Fruit fly (Drosophila melanogaster) whole organism, prepupa: Measurements from ENCODE around the gene Cyp303a1.

Experiments
- CG31627 ChIP-seq: fragments of 200-800 bp; sonication (Bioruptor generic); optimal IDR thresholded peaks from 3 replicates; lab custom pipeline; 2016; ENCODE audit warnings: missing biosample characterization, missing genetic modification characterization
- CG4318 ChIP-seq: fragments of 200-800 bp; sonication (Bioruptor generic); optimal IDR thresholded peaks from 3 replicates; lab custom pipeline; 2017; ENCODE audit warnings: missing biosample characterization, mild to moderate bottlenecking, missing genetic modification characterization
- CG6792 ChIP-seq: fragments of 200-800 bp; sonication (Bioruptor generic); optimal IDR thresholded peaks from 3 replicates; lab custom pipeline; 2016; ENCODE audit warnings: missing biosample characterization, missing genetic modification characterization
- CG9139 ChIP-seq: fragments of 200-800 bp; sonication (Bioruptor generic); optimal IDR thresholded peaks from 3 replicates; lab custom pipeline; 2017; ENCODE audit warnings: missing biosample characterization, mild to moderate bottlenecking, missing genetic modification characterization
- Eip75B ChIP-seq: fragments of 200-800 bp; sonication (Bioruptor generic); optimal IDR thresholded peaks from 3 replicates; lab custom pipeline; 2016; ENCODE audit warnings: missing biosample characterization, missing genetic modification characterization
- Sox102F ChIP-seq: fragments of 200-800 bp; sonication (Bioruptor generic); optimal IDR thresholded peaks from 2 replicates; lab custom pipeline; 2016; ENCODE audit warnings: missing biosample characterization, mild to moderate bottlenecking, missing genetic modification characterization
- lz ChIP-seq: fragments of 200-800 bp; sonication (Bioruptor generic); optimal IDR thresholded peaks from 3 replicates; lab custom pipeline; 2016; ENCODE audit warnings: missing biosample characterization, missing genetic modification characterization
- pdm3 ChIP-seq: fragments of 200-800 bp; sonication (Bioruptor generic); optimal IDR thresholded peaks from 3 replicates; lab custom pipeline; 2016; ENCODE audit warnings: missing biosample characterization, missing genetic modification characterization
- svp ChIP-seq: fragments of 200-800 bp; sonication (Bioruptor generic); peaks from one replicate; lab custom pipeline; 2016; ENCODE audit warnings: missing biosample characterization, missing genetic modification characterization
- topi ChIP-seq: fragments of 200-800 bp; sonication (Bioruptor generic); optimal IDR thresholded peaks from 3 replicates; lab custom pipeline; 2016; ENCODE audit warnings: missing biosample characterization, missing genetic modification characterization
- vri ChIP-seq: fragments of 200-800 bp; sonication (Bioruptor generic); optimal IDR thresholded peaks from 3 replicates; lab custom pipeline; 2016; ENCODE audit warnings: missing biosample characterization, mild to moderate bottlenecking, missing genetic modification characterization

DNA sequence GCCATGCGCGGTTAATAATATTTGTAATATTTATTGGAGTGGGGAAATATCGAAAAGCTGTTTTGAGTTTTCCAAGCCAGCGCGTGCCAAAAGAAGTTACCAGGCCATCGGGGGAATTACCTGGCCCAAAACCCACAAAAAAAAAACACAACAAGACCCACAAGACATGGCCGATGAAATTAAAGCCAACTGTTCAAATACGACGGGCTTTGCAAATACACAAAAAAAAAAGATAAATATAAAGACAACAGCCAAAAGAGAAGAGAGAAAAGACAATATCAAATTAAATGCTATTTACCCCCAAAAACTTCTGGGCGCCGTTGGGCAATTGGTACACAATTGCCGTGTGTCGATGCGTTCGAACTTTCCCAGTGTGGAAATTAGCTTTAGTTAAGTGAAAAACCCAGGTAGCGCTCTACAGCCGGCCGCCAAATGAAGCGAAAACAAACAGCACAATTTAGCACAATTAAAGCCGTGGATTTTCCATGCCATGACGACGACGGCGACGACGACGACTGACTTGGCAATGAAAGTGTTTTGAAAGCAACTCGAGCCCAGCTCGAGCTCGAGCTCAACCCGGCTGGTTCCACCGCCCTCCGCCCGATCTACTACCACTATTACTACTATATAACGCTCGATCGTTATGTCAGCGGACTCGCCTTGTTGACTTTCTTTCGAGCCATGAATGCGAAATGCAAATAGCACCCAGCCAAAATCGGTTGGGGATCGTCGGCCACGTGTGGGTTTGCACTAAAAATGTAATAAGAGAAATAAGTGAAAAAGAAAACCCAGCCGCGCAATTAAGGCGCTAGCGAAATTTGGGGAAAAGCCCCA, 24.0 kb downstream of the Cyp303a1 start:
- no peak for TF ChIP-seq topi (GFP tag; lab: Kevin White, UChicago)
- TF ChIP-seq pdm3 (GFP tag; lab: Kevin White, UChicago) = no peak
- no peak for TF ChIP-seq CG9139 (GFP tag; lab: Kevin White, UChicago)
- no peak for TF ChIP-seq Sox102F (GFP tag; lab: Kevin White, UChicago)
- no peak for TF ChIP-seq CG6792 (GFP tag; lab: Kevin White, UChicago)
- no peak for TF ChIP-seq svp
- TF ChIP-seq Eip75B (GFP tag; lab: Kevin White, UChicago) = no peak
- TF ChIP-seq CG4318 (GFP tag; lab: Kevin White, UChicago) = no peak
- no peak for TF ChIP-seq CG31627
- TF ChIP-seq vri (GFP tag; lab: Kevin White, UChicago) = no peak
- no peak for TF ChIP-seq lz
